Fruit fly (Drosophila melanogaster) whole organism, embryonic: ENCODE results near the gene Tsp2A.

Source experiments
- BtbVII ChIP-seq: fragments of 200-800 bp; sonication (Bioruptor generic); optimal IDR thresholded peaks from 3 replicates; lab custom pipeline; 2017; ENCODE audit warnings: missing biosample characterization, mild to moderate bottlenecking, missing genetic modification characterization
- CG10209 ChIP-seq: fragments of 200-800 bp; sonication (Bioruptor generic); optimal IDR thresholded peaks from 3 replicates; lab custom pipeline; 2017; ENCODE audit warnings: missing biosample characterization, mild to moderate bottlenecking, missing genetic modification characterization, missing genetic modification reagents
- CG1024 ChIP-seq: fragments of 200-800 bp; sonication (Bioruptor generic); IDR thresholded peaks from 2 replicates; pipeline ENCODE4 v1.3.6; 2022; ENCODE audit warnings: missing biosample characterization, missing genetic modification characterization
- CG10366 ChIP-seq: fragments of 200-800 bp; sonication (Bioruptor generic); IDR thresholded peaks from 2 replicates; pipeline ENCODE4 v1.3.6; 2022; ENCODE audit warnings: missing biosample characterization, missing genetic modification characterization
- CG11456 ChIP-seq: fragments of 200-800 bp; sonication (Bioruptor generic); IDR thresholded peaks from 3 replicates; pipeline ENCODE4 v1.3.6; 2022; ENCODE audit warnings: missing biosample characterization, missing genetic modification characterization
- CG12104 ChIP-seq: fragments of 200-800 bp; sonication (Bioruptor generic); optimal IDR thresholded peaks from 3 replicates; lab custom pipeline; 2016; ENCODE audit warnings: missing biosample characterization, missing genetic modification characterization
- CG13775 ChIP-seq: fragments of 200-800 bp; sonication (Bioruptor generic); optimal IDR thresholded peaks from 3 replicates; lab custom pipeline; 2017; ENCODE audit warnings: missing biosample characterization, mild to moderate bottlenecking, missing genetic modification characterization
- CG13894 ChIP-seq: fragments of 200-800 bp; sonication (Bioruptor generic); optimal IDR thresholded peaks from 3 replicates; lab custom pipeline; 2018; ENCODE audit warnings: missing biosample characterization, mild to moderate bottlenecking, missing genetic modification characterization, moderate library complexity
- CG15601 ChIP-seq: fragments of 200-800 bp; sonication (Bioruptor generic); optimal IDR thresholded peaks from 3 replicates; lab custom pipeline; 2019; ENCODE audit warnings: missing biosample characterization, mild to moderate bottlenecking, missing genetic modification characterization, moderate library complexity
- CG1603 ChIP-seq: fragments of 200-800 bp; sonication (Bioruptor generic); optimal IDR thresholded peaks from 2 replicates; lab custom pipeline; 2019; ENCODE audit warnings: missing biosample characterization, mild to moderate bottlenecking, missing genetic modification characterization, moderate library complexity
- CG17186 ChIP-seq: fragments of 200-800 bp; sonication (Bioruptor generic); optimal IDR thresholded peaks from 3 replicates; lab custom pipeline; 2017; ENCODE audit warnings: missing biosample characterization, missing genetic modification reagents, missing genetic modification characterization
- CG17385 ChIP-seq: fragments of 200-800 bp; sonication (Bioruptor generic); optimal IDR thresholded peaks from 3 replicates; lab custom pipeline; 2018; ENCODE audit warnings: missing biosample characterization, mild to moderate bottlenecking, missing genetic modification characterization
- CG31224 ChIP-seq: fragments of 200-800 bp; sonication (Bioruptor generic); IDR thresholded peaks from 2 replicates; pipeline ENCODE4 v1.3.6; 2022; ENCODE audit warnings: missing biosample characterization, missing genetic modification characterization
- CG31441 ChIP-seq: fragments of 200-800 bp; sonication (Bioruptor generic); IDR thresholded peaks from 2 replicates; pipeline ENCODE4 v1.3.6; 2022; ENCODE audit warnings: missing biosample characterization, missing genetic modification characterization
- CG34224 ChIP-seq: fragments of 200-800 bp; sonication (Bioruptor generic); IDR thresholded peaks from 3 replicates; pipeline ENCODE4 v1.3.6; 2022; ENCODE audit warnings: missing biosample characterization, missing genetic modification characterization; ENCODE audit not compliant: partially characterized antibody
- CG6175 ChIP-seq: fragments of 200-800 bp; sonication (Bioruptor generic); IDR thresholded peaks from 3 replicates; pipeline ENCODE4 v1.3.6; 2022; ENCODE audit warnings: missing biosample characterization, missing genetic modification characterization
- CG6813 ChIP-seq: fragments of 200-800 bp; sonication (Bioruptor generic); optimal IDR thresholded peaks from 2 replicates; lab custom pipeline; 2017; ENCODE audit warnings: missing biosample characterization, missing genetic modification characterization, mild to moderate bottlenecking, moderate library complexity, missing genetic modification reagents
- CG6854 ChIP-seq: fragments of 200-800 bp; sonication (Bioruptor generic); optimal IDR thresholded peaks from 3 replicates; lab custom pipeline; 2017; ENCODE audit warnings: missing biosample characterization, mild to moderate bottlenecking, missing genetic modification characterization
- CG7357 ChIP-seq: fragments of 200-800 bp; sonication (Bioruptor generic); IDR thresholded peaks from 3 replicates; pipeline ENCODE4 v1.3.6; 2022; ENCODE audit warnings: missing biosample characterization, missing genetic modification characterization
- CG8290 ChIP-seq, 3 experiments: fragments of 200-800 bp; sonication (Bioruptor generic); optimal IDR thresholded peaks; 2 replicates each; lab custom pipeline; 2016 to 2019; ENCODE audit warnings: missing biosample characterization in 3 of 3, missing genetic modification characterization in 3 of 3, mild to moderate bottlenecking in 2 of 3, moderate library complexity in 1 of 3
- CG8944 ChIP-seq: fragments of 200-800 bp; sonication (Bioruptor generic); optimal IDR thresholded peaks from 3 replicates; lab custom pipeline; 2016; ENCODE audit warnings: missing biosample characterization, missing genetic modification characterization
- CG9876 ChIP-seq: fragments of 200-800 bp; sonication (Bioruptor generic); optimal IDR thresholded peaks from 2 replicates; lab custom pipeline; 2016; ENCODE audit warnings: missing biosample characterization, missing genetic modification characterization
- E2f2 ChIP-seq: fragments of 200-800 bp; sonication (Bioruptor generic); IDR thresholded peaks from 2 replicates; pipeline ENCODE4 v1.3.6; 2022; ENCODE audit warnings: missing biosample characterization, missing genetic modification characterization
- Fer3 ChIP-seq: fragments of 200-800 bp; sonication (Bioruptor generic); optimal IDR thresholded peaks from 2 replicates; lab custom pipeline; 2018; ENCODE audit warnings: missing biosample characterization, mild to moderate bottlenecking, missing genetic modification characterization, moderate library complexity
- Hmr ChIP-seq: fragments of 200-800 bp; sonication (Bioruptor generic); optimal IDR thresholded peaks from 3 replicates; lab custom pipeline; 2017; ENCODE audit warnings: mild to moderate bottlenecking, missing biosample characterization, missing genetic modification reagents, missing genetic modification characterization
- Lpt ChIP-seq: fragments of >200 bp; optimal IDR thresholded peaks from 2 replicates; lab custom pipeline; 2018; ENCODE audit warnings: missing biosample characterization, missing genetic modification characterization
- Med ChIP-seq: fragments of 200-800 bp; sonication (Bioruptor generic); peaks from one replicate; lab custom pipeline; 2016; ENCODE audit warnings: missing biosample characterization, missing genetic modification characterization, mild to moderate bottlenecking, inconsistent platforms, moderate library complexity
- NC2α ChIP-seq: fragments of 200-800 bp; sonication (Bioruptor generic); optimal IDR thresholded peaks from 2 replicates; lab custom pipeline; 2016; ENCODE audit warnings: missing biosample characterization, missing genetic modification characterization
- Nf-YC ChIP-seq: fragments of 200-800 bp; optimal IDR thresholded peaks from 3 replicates; lab custom pipeline; 2019; ENCODE audit warnings: missing biosample characterization, mild to moderate bottlenecking, missing genetic modification characterization, moderate library complexity
- Sox100B ChIP-seq: fragments of 200-800 bp; sonication (Bioruptor generic); optimal IDR thresholded peaks from 3 replicates; lab custom pipeline; 2018; ENCODE audit warnings: missing biosample characterization, mild to moderate bottlenecking, missing genetic modification characterization
- amos ChIP-seq: fragments of 200-800 bp; sonication (Bioruptor generic); IDR thresholded peaks from 2 replicates; pipeline ENCODE4 v1.3.6; 2022; ENCODE audit warnings: missing biosample characterization, missing genetic modification characterization; ENCODE audit not compliant: partially characterized antibody
- aop ChIP-seq: fragments of 200-800 bp; sonication (Bioruptor generic); IDR thresholded peaks from 2 replicates; pipeline ENCODE4 v1.3.6; 2022; ENCODE audit warnings: missing biosample characterization, missing genetic modification characterization
- bowl ChIP-seq: fragments of 200-800 bp; sonication (Bioruptor generic); IDR thresholded peaks from 2 replicates; pipeline ENCODE4 v1.3.6; 2022; ENCODE audit warnings: missing biosample characterization, missing genetic modification characterization
- croc ChIP-seq: fragments of 200-800 bp; sonication (Bioruptor generic); conservative IDR thresholded peaks from 3 replicates; pipeline ENCODE4 v1.3.6; 2022; ENCODE audit warnings: missing biosample characterization, missing genetic modification characterization
- dysf ChIP-seq: fragments of 200-800 bp; sonication (Bioruptor generic); IDR thresholded peaks from 3 replicates; pipeline ENCODE4 v1.3.6; 2022; ENCODE audit warnings: missing biosample characterization, missing genetic modification characterization
- ems ChIP-seq: fragments of 200-800 bp; sonication (Bioruptor generic); optimal IDR thresholded peaks from 3 replicates; lab custom pipeline; 2016; ENCODE audit warnings: missing biosample characterization, missing genetic modification characterization
- fru ChIP-seq: fragments of >200 bp; optimal IDR thresholded peaks from 2 replicates; lab custom pipeline; 2017
- ftz-f1 ChIP-seq: fragments of 200-800 bp; sonication (Bioruptor generic); optimal IDR thresholded peaks from 2 replicates; lab custom pipeline; 2016; ENCODE audit warnings: missing biosample characterization, missing genetic modification characterization
- grau ChIP-seq: fragments of 200-800 bp; optimal IDR thresholded peaks from 3 replicates; lab custom pipeline; 2019; ENCODE audit warnings: missing biosample characterization, mild to moderate bottlenecking, missing genetic modification characterization, moderate library complexity
- hb ChIP-seq: fragments of 200-800 bp; sonication (Bioruptor generic); IDR thresholded peaks from 3 replicates; pipeline ENCODE4 v1.3.6; 2022; ENCODE audit warnings: missing biosample characterization, missing genetic modification characterization; ENCODE audit not compliant: partially characterized antibody
- her ChIP-seq: fragments of 200-800 bp; sonication (Bioruptor generic); optimal IDR thresholded peaks from 2 replicates; lab custom pipeline; 2016; ENCODE audit warnings: missing biosample characterization, missing genetic modification characterization
- insv ChIP-seq, 2 experiments: fragments of 200-800 bp; sonication (Bioruptor generic); optimal IDR thresholded peaks; 3 replicates each; lab custom pipeline; 2016 to 2018; ENCODE audit warnings: missing biosample characterization in 2 of 2, missing genetic modification characterization in 2 of 2
- ken ChIP-seq: fragments of 200-800 bp; sonication (Bioruptor generic); IDR thresholded peaks from 3 replicates; pipeline ENCODE4 v1.3.6; 2022; ENCODE audit warnings: missing biosample characterization, missing genetic modification characterization
- pb ChIP-seq: fragments of 200-800 bp; sonication (Bioruptor generic); optimal IDR thresholded peaks from 3 replicates; lab custom pipeline; 2016; ENCODE audit warnings: missing biosample characterization, missing genetic modification characterization
- salm ChIP-seq: fragments of 200-800 bp; sonication (Bioruptor generic); optimal IDR thresholded peaks from 2 replicates; lab custom pipeline; 2018; ENCODE audit warnings: missing biosample characterization, mild to moderate bottlenecking, missing genetic modification characterization
- sim ChIP-seq: fragments of 200-800 bp; sonication (Bioruptor generic); IDR thresholded peaks from 2 replicates; pipeline ENCODE4 v1.3.6; 2022; ENCODE audit warnings: missing biosample characterization, missing genetic modification characterization
- stwl ChIP-seq: fragments of 200-800 bp; sonication (Bioruptor generic); optimal IDR thresholded peaks from 3 replicates; lab custom pipeline; 2018; ENCODE audit warnings: missing biosample characterization, mild to moderate bottlenecking, missing genetic modification characterization, moderate library complexity
- toy ChIP-seq: fragments of 200-800 bp; sonication (Bioruptor generic); IDR thresholded peaks from 2 replicates; pipeline ENCODE4 v1.3.6; 2022; ENCODE audit warnings: missing biosample characterization, missing genetic modification characterization
- wek ChIP-seq: fragments of 200-800 bp; sonication (Bioruptor generic); optimal IDR thresholded peaks from 3 replicates; lab custom pipeline; 2018; ENCODE audit warnings: missing biosample characterization, mild to moderate bottlenecking, missing genetic modification characterization, moderate library complexity
- zen ChIP-seq: fragments of 200-800 bp; sonication (Bioruptor generic); optimal IDR thresholded peaks from 3 replicates; lab custom pipeline; 2018; ENCODE audit warnings: missing biosample characterization, mild to moderate bottlenecking, missing genetic modification characterization, moderate library complexity

Gene Tsp2A

dm6 chrX:1380350-1381060, 34.2 kb downstream of the Tsp2A start, which contains the start of the genes CG3719 and CG32813 (continued):
- TF ChIP-seq BtbVII, result peak; percentile 2
- TF ChIP-seq ems (GFP tag; lab: Kevin White, UChicago), result peak; percentile 42
- no peak for TF ChIP-seq CG15601 (tag; lab: Kevin White, UChicago)
- no peak for TF ChIP-seq CG8944 (GFP tag; lab: Kevin White, UChicago)
- no peak for TF ChIP-seq salm
- peak; percentile 31 for TF ChIP-seq CG17385 (GFP tag; lab: Kevin White, UChicago)
- TF ChIP-seq CG13775, result peak; percentile 25
- no peak for TF ChIP-seq CG6813 (GFP tag; lab: Kevin White, UChicago)
- peak; percentile 60 for TF ChIP-seq stwl (tag; lab: Kevin White, UChicago)
- no peak for TF ChIP-seq sim
- TF ChIP-seq CG11456 (GFP tag; lab: Robert Waterston, UW), result peak; percentile 58; the same call in 1 of the 3 replicates
- TF ChIP-seq CG31441 (GFP tag; lab: Robert Waterston, UW), result no peak
- TF ChIP-seq CG17186 (GFP tag; lab: Kevin White, UChicago), result peak; percentile 77
- peak; percentile 87 for TF ChIP-seq E2f2 (GFP tag; lab: Robert Waterston, UW)
- TF ChIP-seq pb (GFP tag; lab: Kevin White, UChicago), result no peak
- no peak for TF ChIP-seq CG7357 (GFP tag; lab: Robert Waterston, UW)
- TF ChIP-seq CG8290 (GFP tag; optimal IDR thresholded peaks at IDR 0.05; lab: Kevin White, UChicago), result no peak
- TF ChIP-seq CG8290 (tag; optimal IDR thresholded peaks at IDR 0.05; lab: Kevin White, UChicago), result peak in 1 of 2 experiments; percentile 77
- no peak for TF ChIP-seq zen (tag; lab: Kevin White, UChicago)
- no peak for TF ChIP-seq CG6854 (GFP tag; lab: Kevin White, UChicago)
- peak; percentile 18; the same call in 1 of the 3 replicates for TF ChIP-seq dysf (GFP tag; lab: Robert Waterston, UW)
- TF ChIP-seq aop (GFP tag; lab: Robert Waterston, UW), result no peak
- peak; percentile 27 for TF ChIP-seq CG10209 (GFP tag; lab: Kevin White, UChicago)
- TF ChIP-seq Fer3, result peak; percentile 0
- TF ChIP-seq CG34224, result no peak
- 0 out of 3 replicates have a peak, but pooled peaks have one; percentile 10 for TF ChIP-seq CG6175 (GFP tag; lab: Robert Waterston, UW)
- TF ChIP-seq Sox100B (GFP tag; lab: Kevin White, UChicago), result no peak
- no peak for TF ChIP-seq CG9876 (GFP tag; lab: Kevin White, UChicago)
- no peak for TF ChIP-seq CG13894 (tag; lab: Kevin White, UChicago)
- TF ChIP-seq ftz-f1 (GFP tag; lab: Kevin White, UChicago), result no peak
- TF ChIP-seq CG10366 (GFP tag; lab: Robert Waterston, UW), result peak; percentile 41
- TF ChIP-seq Med (GFP tag; lab: Kevin White, UChicago), result peak; percentile 84
- TF ChIP-seq NC2α (GFP tag; lab: Kevin White, UChicago), result no peak
- peak in 1 of 2 experiments; percentile 86 for TF ChIP-seq insv (GFP tag; optimal IDR thresholded peaks at IDR 0.05; lab: Kevin White, UChicago)
- TF ChIP-seq wek (GFP tag; lab: Kevin White, UChicago), result no peak
- TF ChIP-seq fru (lab: Kevin White, UChicago), result no peak
- 0 out of 3 replicates have a peak, but pooled peaks have one; percentile 60 for TF ChIP-seq ken (GFP tag; lab: Robert Waterston, UW)
- no peak for TF ChIP-seq Lpt (GFP tag; lab: Kevin White, UChicago)
- peak; percentile 18 for TF ChIP-seq grau (tag; lab: Kevin White, UChicago)
- no peak for TF ChIP-seq Nf-YC (tag; lab: Kevin White, UChicago)
- TF ChIP-seq her (GFP tag; lab: Kevin White, UChicago), result peak; percentile 66
- TF ChIP-seq croc (GFP tag; lab: Robert Waterston, UW), result no peak
- no peak for TF ChIP-seq hb (GFP tag; lab: Robert Waterston, UW)
- TF ChIP-seq CG1603 (tag; lab: Kevin White, UChicago), result peak; percentile 72
- no peak for TF ChIP-seq CG1024 (GFP tag; lab: Robert Waterston, UW)
- no peak for TF ChIP-seq CG31224 (GFP tag; lab: Robert Waterston, UW)
- peak; percentile 58 for TF ChIP-seq Hmr (GFP tag; lab: Kevin White, UChicago)
- peak; percentile 38; the same call in 1 of the 2 replicates for TF ChIP-seq amos
- no peak for TF ChIP-seq CG12104 (GFP tag; lab: Kevin White, UChicago)
- no peak for TF ChIP-seq bowl (GFP tag; lab: Robert Waterston, UW)
- no peak for TF ChIP-seq toy
